Fruit fly (Drosophila melanogaster): Measurements from ENCODE around the gene CG14115.

Gene CG14115

DNA sequence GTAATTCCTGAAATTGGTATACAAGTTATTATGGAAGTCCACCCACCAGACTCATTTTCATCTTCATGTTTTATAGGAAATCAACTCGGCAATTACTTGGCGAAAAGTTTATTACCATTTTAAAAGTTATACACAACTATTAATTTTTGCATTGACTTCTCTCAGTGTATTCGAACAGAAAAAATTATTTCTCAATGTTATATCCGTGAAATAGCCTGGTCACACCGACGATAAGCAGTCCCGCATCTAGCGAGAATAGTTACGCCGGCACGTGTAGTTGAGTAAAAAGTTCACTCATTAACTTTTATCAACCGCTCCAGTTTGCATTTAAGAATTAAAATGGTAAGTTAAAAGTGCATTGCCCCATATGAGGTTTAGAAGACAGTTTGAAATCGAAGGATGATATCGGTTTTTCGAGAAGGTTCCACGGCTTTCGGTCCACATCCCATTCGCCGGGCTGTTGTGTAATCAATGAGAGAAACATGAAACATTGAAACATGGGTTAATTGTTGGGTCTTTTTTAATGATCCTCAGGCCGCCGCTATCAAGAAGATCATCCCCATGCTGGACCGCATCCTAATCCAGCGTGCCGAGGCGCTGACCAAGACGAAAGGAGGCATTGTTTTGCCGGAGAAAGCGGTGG, 45.3 kb downstream of the CG14115 start, which contains the start of gene CG11267 (continued):
- peak; percentile 28 for TF ChIP-seq fd85E (GFP tag; optimal IDR thresholded peaks at IDR 0.05)
- peak; percentile 71 for TF ChIP-seq CG8319 (GFP tag; optimal IDR thresholded peaks at IDR 0.05)
- peak; percentile 77 for TF ChIP-seq CG34406 (GFP tag; optimal IDR thresholded peaks at IDR 0.05)
- peak; percentile 70 for TF ChIP-seq CG7368 (GFP tag; optimal IDR thresholded peaks at IDR 0.05)
- TF ChIP-seq Eip78C (GFP tag): peak; percentile 96
- TF ChIP-seq Hr4 (GFP tag; optimal IDR thresholded peaks at IDR 0.05): peak; percentile 87
- TF ChIP-seq CG4318 (GFP tag; optimal IDR thresholded peaks at IDR 0.05): peak; percentile 70
- TF ChIP-seq CG6808 (GFP tag; optimal IDR thresholded peaks at IDR 0.05): peak; percentile 75
- peak; percentile 86 for TF ChIP-seq esn (GFP tag; optimal IDR thresholded peaks at IDR 0.05)
- peak; percentile 70 for TF ChIP-seq achi (GFP tag; optimal IDR thresholded peaks at IDR 0.05)
- TF ChIP-seq CG10631 (GFP tag; optimal IDR thresholded peaks at IDR 0.05): peak; percentile 83
- TF ChIP-seq CG1621 (tag; optimal IDR thresholded peaks at IDR 0.05): peak; percentile 74
- peak; percentile 77 for TF ChIP-seq Eip93F (GFP tag; optimal IDR thresholded peaks at IDR 0.05)
- peak; percentile 91 for TF ChIP-seq CG3919 (GFP tag; optimal IDR thresholded peaks at IDR 0.05)
- peak; percentile 86 for TF ChIP-seq CG3032 (tag; optimal IDR thresholded peaks at IDR 0.05)
- TF ChIP-seq lz (GFP tag; optimal IDR thresholded peaks at IDR 0.05): peak; percentile 82
- peak; percentile 57 for TF ChIP-seq vri (GFP tag; optimal IDR thresholded peaks at IDR 0.05)
- TF ChIP-seq CG8119 (GFP tag; IDR thresholded peaks at IDR 0.05): peak; percentile 86
- TF ChIP-seq Sox102F (GFP tag; optimal IDR thresholded peaks at IDR 0.05): peak; percentile 83
- peak; percentile 81 for TF ChIP-seq Lpt (GFP tag; optimal IDR thresholded peaks at IDR 0.05)
- peak; percentile 66 for TF ChIP-seq Sox15 (GFP tag; optimal IDR thresholded peaks at IDR 0.05)
- TF ChIP-seq dsx (GFP tag; optimal IDR thresholded peaks at IDR 0.05; ENCODE audit: poor library complexity, severe bottlenecking): peak; percentile 78
- peak; percentile 75 for TF ChIP-seq Ets21C (GFP tag; optimal IDR thresholded peaks at IDR 0.05)
- peak; percentile 83 for TF ChIP-seq Smox (GFP tag; optimal IDR thresholded peaks at IDR 0.05)

DNA sequence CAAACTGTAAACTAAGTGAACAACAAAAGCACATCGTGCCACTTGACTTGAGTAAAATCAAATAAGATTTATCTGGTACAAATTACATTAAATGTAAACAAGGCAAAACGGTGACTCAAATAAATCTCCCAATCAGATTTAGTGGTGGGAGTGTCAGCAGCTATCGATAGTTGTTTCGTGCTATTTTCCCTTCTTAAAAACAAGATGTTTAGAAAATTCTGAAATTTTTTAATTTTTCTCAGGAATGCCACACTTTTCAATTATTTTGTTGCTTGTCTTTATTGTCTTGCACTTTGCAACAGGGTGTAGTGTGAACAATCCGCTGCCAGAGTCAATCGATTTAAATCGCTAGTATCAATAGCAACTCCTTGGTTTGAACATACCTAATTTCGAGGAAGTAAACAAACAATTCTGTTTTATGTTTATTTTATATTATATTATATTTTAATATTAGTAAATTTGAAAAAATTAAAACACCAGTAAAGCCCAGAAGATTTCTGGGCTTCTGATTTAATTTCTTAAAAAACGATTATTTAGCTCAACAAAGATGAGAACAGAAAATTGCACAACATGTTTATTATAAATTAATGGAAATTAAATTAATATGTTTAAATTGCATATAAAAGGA, 45.9 kb downstream of the CG14115 start, which contains the start of gene MICAL-like:
MICAL-like (minus strand) TSS at position 138 of the 628 bp plus-strand sequence.
- TF ChIP-seq lz (GFP tag; optimal IDR thresholded peaks at IDR 0.05): peak; percentile 24
- no peak for TF ChIP-seq fd85E (GFP tag; optimal IDR thresholded peaks at IDR 0.05)
- TF ChIP-seq Hr38 (GFP tag; optimal IDR thresholded peaks at IDR 0.05): no peak
- no peak for TF ChIP-seq fd59A (GFP tag; optimal IDR thresholded peaks at IDR 0.05)
- TF ChIP-seq esn (GFP tag; optimal IDR thresholded peaks at IDR 0.05): peak; percentile 6
- TF ChIP-seq CG11762 (GFP tag; optimal IDR thresholded peaks at IDR 0.05; ENCODE audit: insufficient read depth): no peak
- TF ChIP-seq CG3919 (GFP tag; optimal IDR thresholded peaks at IDR 0.05): peak; percentile 38
- no peak for TF ChIP-seq CG7368 (GFP tag; optimal IDR thresholded peaks at IDR 0.05)
- TF ChIP-seq CG3032 (tag; optimal IDR thresholded peaks at IDR 0.05): no peak
- TF ChIP-seq Hr4 (GFP tag; optimal IDR thresholded peaks at IDR 0.05): no peak
- TF ChIP-seq Eip78C (GFP tag): peak; percentile 52
- TF ChIP-seq CG6163 (GFP tag; IDR thresholded peaks at IDR 0.05): peak; percentile 46; the same call in 2 of the 3 replicates
- no peak for TF ChIP-seq cyc (GFP tag; optimal IDR thresholded peaks at IDR 0.05)
- peak; percentile 56 for TF ChIP-seq CG31627 (GFP tag; optimal IDR thresholded peaks at IDR 0.05)
- peak; percentile 44 for TF ChIP-seq svp (GFP tag)
- TF ChIP-seq Ets21C (GFP tag; optimal IDR thresholded peaks at IDR 0.05): peak; percentile 33
- peak; percentile 57 for TF ChIP-seq Hr39 (GFP tag; optimal IDR thresholded peaks at IDR 0.05)
- TF ChIP-seq CG6276 (GFP tag; optimal IDR thresholded peaks at IDR 0.05): no peak
- peak; percentile 28 for TF ChIP-seq Sox14 (GFP tag; optimal IDR thresholded peaks at IDR 0.05)
- TF ChIP-seq OdsH (GFP tag; optimal IDR thresholded peaks at IDR 0.05): peak; percentile 28
- TF ChIP-seq Ets96B (tag; optimal IDR thresholded peaks at IDR 0.05): peak; percentile 19
- peak; percentile 70 for TF ChIP-seq fkh (GFP tag; optimal IDR thresholded peaks at IDR 0.05)
